Fruit fly (Drosophila melanogaster) Kc167 (cell line): Measurements from ENCODE around the gene Cpr64Ad.

Source experiments
- Myc ChIP-seq: fragments of >200 bp; optimal IDR thresholded peaks from 2 replicates; lab custom pipeline; 2017; ENCODE audit warnings: missing external identifiers
- Sin3A ChIP-seq: fragments of >200 bp; optimal IDR thresholded peaks from 2 replicates; lab custom pipeline; 2018; ENCODE audit warnings: missing external identifiers
- h ChIP-seq: fragments of >200 bp; optimal IDR thresholded peaks from 3 replicates; lab custom pipeline; 2018; ENCODE audit warnings: missing external identifiers
- insv ChIP-seq: fragments of >200 bp; optimal IDR thresholded peaks from 3 replicates; lab custom pipeline; 2018; ENCODE audit warnings: missing external identifiers
- psq ChIP-seq: fragments of >200 bp; optimal IDR thresholded peaks from 2 replicates; lab custom pipeline; 2017; ENCODE audit warnings: missing external identifiers
- ttk ChIP-seq: sonication (Bioruptor generic); optimal IDR thresholded peaks from 2 replicates; lab custom pipeline; 2017; ENCODE audit warnings: missing external identifiers

dm6 chr3L:4173584-4173983 is 41.6 kb upstream of the Cpr64Ad start, which contains the start of gene CG18675:
- no peak for TF ChIP-seq Sin3A (lab: Kevin White, UChicago)
- no peak for TF ChIP-seq Myc
- no peak for TF ChIP-seq h (lab: Kevin White, UChicago)
- TF ChIP-seq insv (lab: Kevin White, UChicago), result no peak
- no peak for TF ChIP-seq psq (lab: Kevin White, UChicago)
- TF ChIP-seq ttk (lab: Kevin White, UChicago), result no peak
